Fruit fly (Drosophila melanogaster) whole organism, embryonic: ENCODE measurements around the gene beta'COP.

ENCODE experiments used
- Abd-B ChIP-seq: fragments of 200-800 bp; sonication (Bioruptor generic); optimal IDR thresholded peaks from 2 replicates; lab custom pipeline; 2018; ENCODE audit warnings: missing biosample characterization, mild to moderate bottlenecking, missing genetic modification characterization, moderate library complexity
- Bgb ChIP-seq: fragments of 200-800 bp; sonication (Bioruptor generic); IDR thresholded peaks from 2 replicates; pipeline ENCODE4 v1.3.6; 2022; ENCODE audit warnings: missing biosample characterization, missing genetic modification characterization; ENCODE audit not compliant: partially characterized antibody
- CG10267 ChIP-seq: fragments of 200-800 bp; sonication (Bioruptor generic); optimal IDR thresholded peaks from 2 replicates; lab custom pipeline; 2018; ENCODE audit warnings: missing biosample characterization, mild to moderate bottlenecking, missing genetic modification characterization, moderate library complexity
- CG10565 ChIP-seq: fragments of 200-800 bp; sonication (Bioruptor generic); optimal IDR thresholded peaks from 3 replicates; lab custom pipeline; 2016; ENCODE audit warnings: missing biosample characterization, mild to moderate bottlenecking, missing genetic modification characterization
- CG10654 ChIP-seq: fragments of 200-800 bp; sonication (Bioruptor generic); optimal IDR thresholded peaks from 2 replicates; lab custom pipeline; 2016; ENCODE audit warnings: missing biosample characterization, missing genetic modification characterization
- CG10979 ChIP-seq: fragments of 200-800 bp; sonication (Bioruptor generic); optimal IDR thresholded peaks from 2 replicates; lab custom pipeline; 2018; ENCODE audit warnings: missing biosample characterization, mild to moderate bottlenecking, missing genetic modification characterization, moderate library complexity
- CG11696 ChIP-seq: fragments of 200-800 bp; sonication (Bioruptor generic); IDR thresholded peaks from 2 replicates; pipeline ENCODE4 v1.3.6; 2022; ENCODE audit warnings: missing biosample characterization, missing genetic modification characterization
- CG12236 ChIP-seq: fragments of 200-800 bp; sonication (Bioruptor generic); optimal IDR thresholded peaks from 2 replicates; lab custom pipeline; 2016; ENCODE audit warnings: missing biosample characterization, missing genetic modification characterization
- CG13424 ChIP-seq: fragments of 200-800 bp; sonication (Bioruptor generic); optimal IDR thresholded peaks from 2 replicates; lab custom pipeline; 2019; ENCODE audit warnings: missing biosample characterization, mild to moderate bottlenecking, missing genetic modification characterization, moderate library complexity
- CG14050 ChIP-seq: fragments of 200-800 bp; sonication (Bioruptor generic); IDR thresholded peaks from 3 replicates; pipeline ENCODE4 v1.3.6; 2022; ENCODE audit warnings: missing biosample characterization, missing genetic modification characterization
- CG15514 ChIP-seq: fragments of 200-800 bp; sonication (Bioruptor generic); optimal IDR thresholded peaks from 3 replicates; lab custom pipeline; 2017; ENCODE audit warnings: missing biosample characterization, missing genetic modification characterization, mild to moderate bottlenecking, moderate library complexity, missing genetic modification reagents
- CG16863 ChIP-seq: fragments of 200-800 bp; sonication (Bioruptor generic); optimal IDR thresholded peaks from 3 replicates; lab custom pipeline; 2016; ENCODE audit warnings: missing biosample characterization, missing genetic modification characterization
- CG17186 ChIP-seq: fragments of 200-800 bp; sonication (Bioruptor generic); optimal IDR thresholded peaks from 3 replicates; lab custom pipeline; 2017; ENCODE audit warnings: missing biosample characterization, missing genetic modification reagents, missing genetic modification characterization
- CG17361 ChIP-seq: fragments of 200-800 bp; sonication (Bioruptor generic); IDR thresholded peaks from 3 replicates; pipeline ENCODE4 v1.3.6; 2022; ENCODE audit warnings: missing biosample characterization, missing genetic modification characterization
- CG1832 ChIP-seq: fragments of 200-800 bp; sonication (Bioruptor generic); optimal IDR thresholded peaks from 2 replicates; lab custom pipeline; 2017; ENCODE audit warnings: missing biosample characterization, mild to moderate bottlenecking, missing genetic modification characterization, inconsistent platforms
- CG2889 ChIP-seq: fragments of 200-800 bp; sonication (Bioruptor generic); IDR thresholded peaks from 3 replicates; pipeline ENCODE4 v1.3.6; 2022; ENCODE audit warnings: missing biosample characterization, missing genetic modification characterization
- CG31388 ChIP-seq: fragments of 200-800 bp; sonication (Bioruptor generic); optimal IDR thresholded peaks from 2 replicates; lab custom pipeline; 2016; ENCODE audit warnings: missing biosample characterization, missing genetic modification characterization
- CG3407 ChIP-seq: fragments of 200-800 bp; sonication (Bioruptor generic); optimal IDR thresholded peaks from 2 replicates; lab custom pipeline; 2018; ENCODE audit warnings: missing biosample characterization, mild to moderate bottlenecking, missing genetic modification characterization
- CG7372 ChIP-seq: fragments of 200-800 bp; sonication (Bioruptor generic); IDR thresholded peaks from 2 replicates; pipeline ENCODE4 v1.3.6; 2022; ENCODE audit warnings: missing biosample characterization, missing genetic modification characterization
- CG7745 ChIP-seq: fragments of 200-800 bp; sonication (Bioruptor generic); optimal IDR thresholded peaks from 2 replicates; lab custom pipeline; 2018; ENCODE audit warnings: missing biosample characterization, mild to moderate bottlenecking, missing genetic modification characterization, moderate library complexity
- CG7786 ChIP-seq: fragments of 200-800 bp; sonication (Bioruptor generic); optimal IDR thresholded peaks from 2 replicates; lab custom pipeline; 2016; ENCODE audit warnings: missing biosample characterization, missing genetic modification characterization
- CG8089 ChIP-seq: fragments of 200-800 bp; sonication (Bioruptor generic); optimal IDR thresholded peaks from 3 replicates; lab custom pipeline; 2016; ENCODE audit warnings: missing biosample characterization, missing genetic modification characterization
- Deaf1 ChIP-seq: fragments of 200-800 bp; optimal IDR thresholded peaks from 3 replicates; lab custom pipeline; 2019; ENCODE audit warnings: missing biosample characterization, mild to moderate bottlenecking, missing genetic modification characterization, moderate library complexity
- Doc2 ChIP-seq: fragments of 200-800 bp; sonication (Bioruptor generic); IDR thresholded peaks from 2 replicates; pipeline ENCODE4 v1.3.6; 2022; ENCODE audit warnings: missing biosample characterization, missing genetic modification characterization
- Ets97D ChIP-seq: fragments of 200-800 bp; sonication (Bioruptor generic); optimal IDR thresholded peaks from 3 replicates; lab custom pipeline; 2016; ENCODE audit warnings: missing biosample characterization, missing genetic modification characterization
- Fer1 ChIP-seq: fragments of 200-800 bp; sonication (Bioruptor generic); optimal IDR thresholded peaks from 2 replicates; lab custom pipeline; 2017; ENCODE audit warnings: missing biosample characterization, mild to moderate bottlenecking, missing genetic modification characterization
- Fer2 ChIP-seq: fragments of 200-800 bp; sonication (Bioruptor generic); optimal IDR thresholded peaks from 2 replicates; lab custom pipeline; 2018; ENCODE audit warnings: missing biosample characterization, mild to moderate bottlenecking, missing genetic modification characterization, moderate library complexity
- GATAe ChIP-seq: fragments of 200-800 bp; sonication (Bioruptor generic); conservative IDR thresholded peaks from 2 replicates; pipeline ENCODE4 v1.3.6; 2022; ENCODE audit warnings: missing biosample characterization, missing genetic modification characterization
- HLH4C ChIP-seq: fragments of 200-800 bp; sonication (Bioruptor generic); IDR thresholded peaks from 3 replicates; pipeline ENCODE4 v1.3.6; 2022; ENCODE audit warnings: missing biosample characterization, missing genetic modification characterization; ENCODE audit not compliant: partially characterized antibody
- NK7.1 ChIP-seq: fragments of 200-800 bp; sonication (Bioruptor generic); optimal IDR thresholded peaks from 3 replicates; lab custom pipeline; 2016; ENCODE audit warnings: missing biosample characterization, missing genetic modification characterization
- Nf-YB ChIP-seq: fragments of 200-800 bp; sonication (Bioruptor generic); optimal IDR thresholded peaks from 3 replicates; lab custom pipeline; 2019; ENCODE audit warnings: missing biosample characterization, mild to moderate bottlenecking, missing genetic modification characterization, moderate library complexity
- Ptx1 ChIP-seq: fragments of 200-800 bp; sonication (Bioruptor generic); IDR thresholded peaks from 2 replicates; pipeline ENCODE4 v1.3.6; 2022; ENCODE audit warnings: missing biosample characterization, missing genetic modification characterization
- aop ChIP-seq: fragments of 200-800 bp; sonication (Bioruptor generic); IDR thresholded peaks from 2 replicates; pipeline ENCODE4 v1.3.6; 2022; ENCODE audit warnings: missing biosample characterization, missing genetic modification characterization
- ase ChIP-seq: fragments of 200-800 bp; sonication (Bioruptor generic); IDR thresholded peaks from 3 replicates; pipeline ENCODE4 v1.3.6; 2022; ENCODE audit warnings: missing biosample characterization, missing genetic modification characterization
- bcd ChIP-seq: fragments of 200-800 bp; sonication (Bioruptor generic); optimal IDR thresholded peaks from 2 replicates; lab custom pipeline; 2017; ENCODE audit warnings: missing biosample characterization, mild to moderate bottlenecking, missing genetic modification characterization
- dimm ChIP-seq: fragments of 200-800 bp; sonication (Bioruptor generic); IDR thresholded peaks from 2 replicates; pipeline ENCODE4 v1.3.6; 2022; ENCODE audit warnings: missing biosample characterization, missing genetic modification characterization
- dpn ChIP-seq, 2 experiments: fragments of 200-800 bp; sonication (Bioruptor generic); optimal IDR thresholded peaks; 3 replicates each; lab custom pipeline; 2016; ENCODE audit warnings: missing biosample characterization in 2 of 2, missing genetic modification characterization in 2 of 2
- ems ChIP-seq: fragments of 200-800 bp; sonication (Bioruptor generic); optimal IDR thresholded peaks from 3 replicates; lab custom pipeline; 2016; ENCODE audit warnings: missing biosample characterization, missing genetic modification characterization
- fd3F ChIP-seq: fragments of 200-800 bp; sonication (Bioruptor generic); optimal IDR thresholded peaks from 2 replicates; lab custom pipeline; 2018; ENCODE audit warnings: missing biosample characterization, mild to moderate bottlenecking, missing genetic modification characterization, moderate library complexity
- gfzf ChIP-seq: fragments of 200-800 bp; sonication (Bioruptor generic); optimal IDR thresholded peaks from 2 replicates; lab custom pipeline; 2016; ENCODE audit warnings: missing biosample characterization, mild to moderate bottlenecking, missing genetic modification characterization, moderate library complexity
- ham ChIP-seq: fragments of 200-800 bp; sonication (Bioruptor generic); IDR thresholded peaks from 2 replicates; pipeline ENCODE4 v1.3.6; 2022; ENCODE audit warnings: missing biosample characterization, missing genetic modification characterization
- mirr ChIP-seq: fragments of 200-800 bp; sonication (Bioruptor generic); optimal IDR thresholded peaks from 3 replicates; lab custom pipeline; 2018; ENCODE audit warnings: missing biosample characterization, mild to moderate bottlenecking, missing genetic modification characterization
- nom ChIP-seq: fragments of 200-800 bp; sonication (Bioruptor generic); optimal IDR thresholded peaks from 2 replicates; lab custom pipeline; 2017; ENCODE audit warnings: missing biosample characterization, missing genetic modification characterization, mild to moderate bottlenecking, moderate library complexity, missing genetic modification reagents
- pfk ChIP-seq: fragments of 200-800 bp; sonication (Bioruptor generic); optimal IDR thresholded peaks from 2 replicates; lab custom pipeline; 2018; ENCODE audit warnings: missing biosample characterization, mild to moderate bottlenecking, missing genetic modification characterization, moderate library complexity
- pnt ChIP-seq: fragments of 200-800 bp; sonication (Bioruptor generic); optimal IDR thresholded peaks from 3 replicates; lab custom pipeline; 2016; ENCODE audit warnings: missing biosample characterization, missing genetic modification characterization
- shn ChIP-seq: fragments of 200-800 bp; sonication (Bioruptor generic); optimal IDR thresholded peaks from 3 replicates; lab custom pipeline; 2016; ENCODE audit warnings: missing biosample characterization, missing genetic modification characterization
- sqz ChIP-seq: fragments of 200-800 bp; sonication (Bioruptor generic); optimal IDR thresholded peaks from 3 replicates; lab custom pipeline; 2018; ENCODE audit warnings: missing biosample characterization, mild to moderate bottlenecking, missing genetic modification characterization
- stc ChIP-seq: fragments of 200-800 bp; sonication (Bioruptor generic); IDR thresholded peaks from 2 replicates; pipeline ENCODE4 v1.3.6; 2022; ENCODE audit warnings: missing biosample characterization, missing genetic modification characterization
- toy ChIP-seq: fragments of 200-800 bp; sonication (Bioruptor generic); IDR thresholded peaks from 2 replicates; pipeline ENCODE4 v1.3.6; 2022; ENCODE audit warnings: missing biosample characterization, missing genetic modification characterization
- trh ChIP-seq: fragments of 200-800 bp; sonication (Bioruptor generic); optimal IDR thresholded peaks from 2 replicates; lab custom pipeline; 2016; ENCODE audit warnings: missing biosample characterization, missing genetic modification characterization
- vvl ChIP-seq: fragments of 200-800 bp; sonication (Bioruptor generic); IDR thresholded peaks from 2 replicates; pipeline ENCODE4 v1.3.6; 2022; ENCODE audit warnings: missing biosample characterization, missing genetic modification characterization

beta'COP gene

dm6 chr2L:13387255-13387654 is 8.6 kb downstream of the beta'COP start, which contains the start of the genes Ing5 and CG7099 (continued):
- TF ChIP-seq trh (GFP tag; lab: Kevin White, UChicago) (peak; percentile 92), CG2889 (GFP tag; lab: Robert Waterston, UW) (peak; percentile 94), Ets97D (peak; percentile 86), ase (peak; percentile 96), NK7.1 (GFP tag; lab: Kevin White, UChicago) (peak; percentile 59), CG10565 (GFP tag; lab: Kevin White, UChicago) (peak; percentile 61), CG10979 (tag; lab: Kevin White, UChicago) (peak; percentile 94), CG7372 (peak; percentile 96), nom (peak; percentile 82), stc (GFP tag; lab: Robert Waterston, UW) (peak; percentile 94), HLH4C (GFP tag; lab: Robert Waterston, UW) (peak; percentile 71), Fer2 (tag; lab: Kevin White, UChicago) (peak; percentile 95), CG16863 (GFP tag; lab: Kevin White, UChicago) (peak; percentile 87), CG3407 (GFP tag; lab: Kevin White, UChicago) (peak; percentile 92), gfzf (GFP tag; lab: Kevin White, UChicago) (peak; percentile 4), ham (GFP tag; lab: Robert Waterston, UW) (peak; percentile 77; the same call in 1 of the 2 replicates), CG14050 (GFP tag; lab: Robert Waterston, UW) (peak; percentile 93), CG17186 (GFP tag; lab: Kevin White, UChicago) (peak; percentile 89), GATAe (GFP tag; lab: Robert Waterston, UW) (peak; percentile 92), vvl (GFP tag; lab: Robert Waterston, UW) (peak; percentile 98), CG31388 (GFP tag; lab: Kevin White, UChicago) (peak; percentile 92), CG15514 (GFP tag; lab: Kevin White, UChicago) (peak; percentile 92), Abd-B (GFP tag; lab: Kevin White, UChicago) (peak; percentile 98), Bgb (peak; percentile 75), Doc2 (GFP tag; lab: Robert Waterston, UW) (peak; percentile 91), Nf-YB (GFP tag; lab: Kevin White, UChicago) (peak; percentile 83), sqz (GFP tag; lab: Kevin White, UChicago) (no peak), dpn (GFP tag; optimal IDR thresholded peaks at IDR 0.05; lab: Kevin White, UChicago) (peak; percentile 93 to 98), CG7786 (peak; percentile 86), fd3F (peak; percentile 96), Deaf1 (no peak), CG17361 (peak; percentile 97), CG13424 (tag; lab: Kevin White, UChicago) (peak; percentile 97), aop (GFP tag; lab: Robert Waterston, UW) (peak; percentile 87), bcd (GFP tag; lab: Kevin White, UChicago) (peak; percentile 95), CG11696 (GFP tag; lab: Robert Waterston, UW) (peak; percentile 82), mirr (GFP tag; lab: Kevin White, UChicago) (peak; percentile 91), ems (GFP tag; lab: Kevin White, UChicago) (peak; percentile 95), CG7745 (tag; lab: Kevin White, UChicago) (peak; percentile 54), Fer1 (GFP tag; lab: Kevin White, UChicago) (peak; percentile 94), CG10654 (peak; percentile 96), shn (GFP tag; lab: Kevin White, UChicago) (peak; percentile 84), CG8089 (GFP tag; lab: Kevin White, UChicago) (peak; percentile 77), toy (peak; percentile 87), CG12236 (GFP tag; lab: Kevin White, UChicago) (peak; percentile 73), pnt (peak; percentile 89), dimm (GFP tag; lab: Robert Waterston, UW) (peak; percentile 76), CG1832 (no peak), Ptx1 (GFP tag; lab: Robert Waterston, UW) (peak; percentile 98), pfk (GFP tag; lab: Kevin White, UChicago) (peak; percentile 52), CG10267 (tag; lab: Kevin White, UChicago) (peak; percentile 91)
